Worm (Caenorhabditis elegans) whole organism, L1 larva: ENCODE data around the gene C33F10.11.

Experiments
- C16A3.4 ChIP-seq: fragments of 150-350 bp; optimal IDR thresholded peaks from 2 replicates; lab custom pipeline; 2014; ENCODE audit warnings: missing biosample characterization, missing genetic modification characterization
- blmp-1 ChIP-seq: fragments of 150-350 bp; optimal IDR thresholded peaks from 2 replicates; lab custom pipeline; 2014; ENCODE audit warnings: missing biosample characterization, missing genetic modification characterization
- ceh-63 ChIP-seq: fragments of 200-800 bp; sonication (Bioruptor generic); optimal IDR thresholded peaks from 2 replicates; lab custom pipeline; 2018; ENCODE audit warnings: mild to moderate bottlenecking, missing genetic modification characterization, missing compliant biosample characterization
- ets-5 ChIP-seq: fragments of 200-800 bp; sonication (Bioruptor generic); IDR thresholded peaks from 2 replicates; pipeline ENCODE4 v1.3.6; 2022; ENCODE audit warnings: missing genetic modification characterization, missing compliant biosample characterization
- fkh-10 ChIP-seq: sonication (generic microtip); optimal IDR thresholded peaks from 2 replicates; lab custom pipeline; 2017; ENCODE audit warnings: missing biosample characterization, missing genetic modification reagents, missing genetic modification characterization
- pag-3 ChIP-seq: sonication (generic microtip); optimal IDR thresholded peaks from 2 replicates; lab custom pipeline; 2017; ENCODE audit warnings: missing genetic modification characterization, mild to moderate bottlenecking, missing compliant biosample characterization, antibody characterized with exemption, borderline replicate concordance; ENCODE audit not compliant: insufficient read depth
- pqm-1 ChIP-seq: sonication (generic microtip); optimal IDR thresholded peaks from 3 replicates; lab custom pipeline; 2017; ENCODE audit warnings: missing biosample characterization, missing genetic modification characterization
- skn-1 ChIP-seq: fragments of 150-350 bp; optimal IDR thresholded peaks from 2 replicates; lab custom pipeline; 2014; ENCODE audit warnings: missing biosample characterization, missing genetic modification characterization
- tbx-2 ChIP-seq: sonication (generic microtip); optimal IDR thresholded peaks from 2 replicates; lab custom pipeline; 2016; ENCODE audit warnings: missing genetic modification characterization, missing compliant biosample characterization
- zag-1 ChIP-seq: fragments of 150-350 bp; optimal IDR thresholded peaks from 2 replicates; lab custom pipeline; 2014; ENCODE audit warnings: missing biosample characterization, missing genetic modification characterization

DNA sequence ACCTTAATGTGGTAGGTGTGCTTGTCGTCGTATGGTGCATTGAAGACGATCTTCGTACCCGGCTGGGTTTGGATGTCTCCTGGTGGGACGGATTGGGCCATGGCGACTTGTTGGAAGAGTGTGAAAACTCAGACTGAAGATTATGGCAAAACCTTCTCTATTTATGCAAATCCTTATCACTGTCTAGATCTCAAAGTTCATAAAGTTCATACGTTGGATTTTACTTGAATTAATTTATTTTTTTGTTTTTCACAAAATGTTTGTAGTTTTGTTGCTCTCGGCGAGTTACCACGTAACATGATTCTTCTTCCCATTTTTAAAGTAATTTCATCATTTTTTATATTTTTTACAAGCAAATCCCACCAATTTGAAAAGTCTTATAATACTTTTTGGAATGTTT lies 48.5 kb downstream of the C33F10.11 start, which contains the start of gene msp-3:
- no peak for TF ChIP-seq C16A3.4
- TF ChIP-seq blmp-1 (tag; lab: Kevin White, UChicago): no peak
- no peak for TF ChIP-seq fkh-10 (GFP tag; lab: Kevin White, UChicago)
- TF ChIP-seq pag-3 (tag; lab: Kevin White, UChicago): no peak
- TF ChIP-seq ets-5 (GFP tag; lab: Robert Waterston, UW): no peak
- TF ChIP-seq tbx-2 (tag; lab: Kevin White, UChicago): no peak
- no peak for TF ChIP-seq pqm-1 (tag; lab: Kevin White, UChicago)
- no peak for TF ChIP-seq zag-1 (tag; lab: Kevin White, UChicago)
- TF ChIP-seq ceh-63 (GFP tag; lab: Kevin White, UChicago): no peak
- TF ChIP-seq skn-1 (tag; lab: Kevin White, UChicago): no peak
